Worm (Caenorhabditis elegans): Measurements from ENCODE around the gene C14A4.8.

DNA sequence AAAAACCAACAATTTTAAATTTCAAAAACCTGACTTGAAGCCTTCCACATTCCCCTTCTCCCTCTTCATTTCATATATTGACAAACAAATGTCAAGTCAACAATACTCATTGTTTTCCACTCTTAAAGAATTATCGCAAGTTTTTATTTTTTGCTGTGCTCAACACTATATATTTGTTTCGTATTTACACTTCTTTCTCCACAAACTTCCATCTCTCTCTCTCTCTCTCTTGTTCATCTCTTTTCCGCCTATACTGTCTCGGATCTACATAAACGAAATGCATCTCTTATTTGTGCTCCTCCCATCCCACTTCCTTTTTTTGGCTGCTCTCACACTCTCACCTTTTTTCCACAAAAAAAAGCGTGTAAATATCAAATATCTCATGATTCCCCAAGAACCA, 14.8 kb upstream of the C14A4.8 start, which contains the start of gene C14A4.12:
- TF ChIP-seq flt-1 (GFP tag; IDR thresholded peaks at IDR 0.05) (no peak), klf-2 (GFP tag; conservative IDR thresholded peaks at IDR 0.05) (no peak), ztf-29 (GFP tag; IDR thresholded peaks at IDR 0.05) (no peak), T22C8.4 (GFP tag; IDR thresholded peaks at IDR 0.05) (no peak), med-1 (GFP tag; optimal IDR thresholded peaks at IDR 0.05; ENCODE audit: insufficient read depth) (no peak), ref-1 (GFP tag; conservative IDR thresholded peaks at IDR 0.05) (no peak), ztf-23 (GFP tag; IDR thresholded peaks at IDR 0.05) (no peak), cog-1 (tag; optimal IDR thresholded peaks at IDR 0.05) (no peak)

Measured in whole organism, midembryonic.